Worm (Caenorhabditis elegans): Measurements from ENCODE around the gene T10D4.6.

The T10D4.6 gene

ce11 chrII:3158985-3159384, 39.9 kb downstream of the T10D4.6 start, which contains the start of gene sri-34:
TSS of gene sri-34 (minus strand) at chrII:3159085.
- TF ChIP-seq ceh-2 (tag; optimal IDR thresholded peaks at IDR 0.05) (no peak), ets-4 (tag; optimal IDR thresholded peaks at IDR 0.05) (no peak), pqm-1 (tag; optimal IDR thresholded peaks at IDR 0.05) (no peak), pag-3 (tag; optimal IDR thresholded peaks at IDR 0.05; ENCODE audit: borderline replicate concordance) (no peak), zip-5 (tag; optimal IDR thresholded peaks at IDR 0.05) (no peak), K09A11.1 (tag; optimal IDR thresholded peaks at IDR 0.05; ENCODE audit: insufficient read depth) (no peak), sox-2 (GFP tag; IDR thresholded peaks at IDR 0.05) (no peak)

DNA sequence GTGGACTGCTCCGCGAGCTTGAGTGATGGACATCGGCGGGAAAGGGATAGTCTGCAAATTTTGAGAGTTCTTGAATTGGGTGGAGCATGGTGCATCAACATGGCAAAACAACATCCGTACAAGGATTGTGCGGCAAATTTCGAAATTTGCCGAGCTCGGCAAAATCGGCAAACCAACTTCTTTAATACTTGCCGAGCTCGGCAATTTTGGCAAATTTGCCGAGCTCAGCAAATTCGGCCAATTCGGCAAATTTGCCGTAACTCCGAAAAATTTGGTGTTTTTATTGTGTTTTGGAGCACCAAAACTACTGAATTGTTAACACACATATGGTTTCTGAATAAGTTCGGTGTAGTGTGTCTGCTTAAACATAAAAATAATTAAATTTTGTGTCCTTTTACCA, 51.0 kb downstream of the T10D4.6 start, which contains the start of gene fbxc-55:
Gene fbxc-55, minus strand, starts transcription at position 101 of the 400 bp plus-strand sequence.
- TF ChIP-seq dmd-4 (tag; optimal IDR thresholded peaks at IDR 0.05; ENCODE audit: borderline replicate concordance) (no peak), ets-4 (tag; optimal IDR thresholded peaks at IDR 0.05) (no peak), fkh-10 (GFP tag; optimal IDR thresholded peaks at IDR 0.05) (no peak), ceh-19 (GFP tag; optimal IDR thresholded peaks at IDR 0.05) (no peak), pha-4 (tag; optimal IDR thresholded peaks at IDR 0.05) (no peak), ztf-16 (tag; optimal IDR thresholded peaks at IDR 0.05) (no peak), unc-42 (tag; optimal IDR thresholded peaks at IDR 0.05) (no peak), nfya-1 (tag; optimal IDR thresholded peaks at IDR 0.05) (no peak), hlh-30 (tag; optimal IDR thresholded peaks at IDR 0.05; ENCODE audit: insufficient read depth) (no peak), odd-2 (tag; optimal IDR thresholded peaks at IDR 0.05) (no peak), rnt-1 (tag; optimal IDR thresholded peaks at IDR 0.05) (no peak), madf-2 (tag; optimal IDR thresholded peaks at IDR 0.05) (no peak), sox-4 (tag; optimal IDR thresholded peaks at IDR 0.05) (no peak), ceh-48 (tag; optimal IDR thresholded peaks at IDR 0.05) (no peak), ceh-24 (tag; optimal IDR thresholded peaks at IDR 0.05) (no peak), tbx-2 (tag; optimal IDR thresholded peaks at IDR 0.05) (no peak), pat-9 (tag; optimal IDR thresholded peaks at IDR 0.05) (no peak), ceh-31 (tag; optimal IDR thresholded peaks at IDR 0.05) (no peak)

ce11 chrII:3172176-3172575, 53.0 kb downstream of the T10D4.6 start, which contains the start of gene Y27F2A.10:
TSS of gene Y27F2A.10 (minus strand) at chrII:3172276.
- TF ChIP-seq ceh-48 (tag; optimal IDR thresholded peaks at IDR 0.05), result no peak
- TF ChIP-seq ceh-9 (tag; optimal IDR thresholded peaks at IDR 0.05), result no peak
- no peak for TF ChIP-seq hlh-6 (tag; optimal IDR thresholded peaks at IDR 0.05)
